Worm (Caenorhabditis elegans): ENCODE measurements around the gene unc-105.

ce11 chrII:8129040-8129387 lies 12.8 kb downstream of the unc-105 start:
- TF ChIP-seq ceh-36 (tag; optimal IDR thresholded peaks at IDR 0.05) (no peak), ama-1 (optimal IDR thresholded peaks at IDR 0.05) (no peak), flt-1 (GFP tag; IDR thresholded peaks at IDR 0.05) (no peak), tra-4 (tag; optimal IDR thresholded peaks at IDR 0.05) (no peak), sea-1 (GFP tag; conservative IDR thresholded peaks at IDR 0.05) (no peak), hmbx-1 (tag; optimal IDR thresholded peaks at IDR 0.05) (no peak), F13C5.2 (tag; optimal IDR thresholded peaks at IDR 0.05) (no peak), B0310.2 (tag; optimal IDR thresholded peaks at IDR 0.05) (no peak), hnd-1 (tag; optimal IDR thresholded peaks at IDR 0.05) (no peak), pes-1 (GFP tag; IDR thresholded peaks at IDR 0.05) (no peak), ets-7 (tag; optimal IDR thresholded peaks at IDR 0.05) (no peak), ceh-13 (GFP tag; optimal IDR thresholded peaks at IDR 0.05) (no peak), scrt-1 (GFP tag; IDR thresholded peaks at IDR 0.05) (no peak), aly-1 (tag; optimal IDR thresholded peaks at IDR 0.05) (no peak)
